Fruit fly (Drosophila melanogaster) whole organism, embryonic: Measurements from ENCODE around the gene CG15213.

ENCODE experiments used
- Abd-B ChIP-seq: fragments of 200-800 bp; sonication (Bioruptor generic); optimal IDR thresholded peaks from 2 replicates; lab custom pipeline; 2018; ENCODE audit warnings: missing biosample characterization, mild to moderate bottlenecking, missing genetic modification characterization, moderate library complexity
- BEAF-32 ChIP-seq: fragments of 200-800 bp; sonication (Bioruptor generic); optimal IDR thresholded peaks from 3 replicates; lab custom pipeline; 2017; ENCODE audit warnings: missing biosample characterization, missing genetic modification characterization, mild to moderate bottlenecking, moderate library complexity, missing genetic modification reagents
- CG1024 ChIP-seq: fragments of 200-800 bp; sonication (Bioruptor generic); IDR thresholded peaks from 2 replicates; pipeline ENCODE4 v1.3.6; 2022; ENCODE audit warnings: missing biosample characterization, missing genetic modification characterization
- CG10654 ChIP-seq: fragments of 200-800 bp; sonication (Bioruptor generic); optimal IDR thresholded peaks from 2 replicates; lab custom pipeline; 2016; ENCODE audit warnings: missing biosample characterization, missing genetic modification characterization
- CG1233 ChIP-seq: fragments of 200-800 bp; sonication (Bioruptor generic); optimal IDR thresholded peaks from 4 replicates; lab custom pipeline; 2018; ENCODE audit warnings: missing biosample characterization, mild to moderate bottlenecking, missing genetic modification characterization
- CG13123 ChIP-seq: fragments of 200-800 bp; sonication (Bioruptor generic); optimal IDR thresholded peaks from 2 replicates; lab custom pipeline; 2016; ENCODE audit warnings: missing biosample characterization, missing genetic modification characterization
- CG13287 ChIP-seq: fragments of 200-800 bp; sonication (Bioruptor generic); IDR thresholded peaks from 2 replicates; pipeline ENCODE4 v1.3.6; 2022; ENCODE audit warnings: missing biosample characterization, missing genetic modification characterization; ENCODE audit not compliant: partially characterized antibody
- CG14710 ChIP-seq: fragments of 200-800 bp; sonication (Bioruptor generic); optimal IDR thresholded peaks from 3 replicates; lab custom pipeline; 2019; ENCODE audit warnings: missing biosample characterization, mild to moderate bottlenecking, missing genetic modification characterization, moderate library complexity
- CG14860 ChIP-seq: fragments of 200-800 bp; sonication (Bioruptor generic); IDR thresholded peaks from 3 replicates; pipeline ENCODE4 v1.3.6; 2022; ENCODE audit warnings: missing biosample characterization, missing genetic modification characterization; ENCODE audit not compliant: partially characterized antibody
- CG15011 ChIP-seq: fragments of 200-800 bp; sonication (Bioruptor generic); optimal IDR thresholded peaks from 3 replicates; lab custom pipeline; 2018; ENCODE audit warnings: missing biosample characterization, mild to moderate bottlenecking, missing genetic modification characterization
- CG17359 ChIP-seq: fragments of 200-800 bp; sonication (Bioruptor generic); optimal IDR thresholded peaks from 3 replicates; lab custom pipeline; 2018; ENCODE audit warnings: missing biosample characterization, mild to moderate bottlenecking, missing genetic modification characterization, moderate library complexity
- CG2712 ChIP-seq: fragments of 200-800 bp; optimal IDR thresholded peaks from 3 replicates; lab custom pipeline; 2019; ENCODE audit warnings: missing biosample characterization, mild to moderate bottlenecking, missing genetic modification characterization, moderate library complexity
- CG34422 ChIP-seq: fragments of 200-800 bp; sonication (Bioruptor generic); IDR thresholded peaks from 3 replicates; pipeline ENCODE4 v1.3.6; 2022; ENCODE audit warnings: missing biosample characterization, missing genetic modification characterization
- CG42726 ChIP-seq: fragments of 200-800 bp; sonication (Bioruptor generic); IDR thresholded peaks from 2 replicates; pipeline ENCODE4 v1.3.6; 2022; ENCODE audit warnings: missing biosample characterization, missing genetic modification characterization; ENCODE audit not compliant: partially characterized antibody
- CG6175 ChIP-seq: fragments of 200-800 bp; sonication (Bioruptor generic); IDR thresholded peaks from 3 replicates; pipeline ENCODE4 v1.3.6; 2022; ENCODE audit warnings: missing biosample characterization, missing genetic modification characterization
- CG6272 ChIP-seq: fragments of 200-800 bp; sonication (Bioruptor generic); IDR thresholded peaks from 2 replicates; pipeline ENCODE4 v1.3.6; 2022; ENCODE audit warnings: missing biosample characterization, missing genetic modification characterization
- CG7928 ChIP-seq: fragments of 200-800 bp; sonication (Bioruptor generic); optimal IDR thresholded peaks from 2 replicates; lab custom pipeline; 2017; ENCODE audit warnings: missing biosample characterization, mild to moderate bottlenecking, missing genetic modification characterization
- CG8281 ChIP-seq: fragments of 200-800 bp; sonication (Bioruptor generic); optimal IDR thresholded peaks from 2 replicates; lab custom pipeline; 2018; ENCODE audit warnings: missing biosample characterization, mild to moderate bottlenecking, missing genetic modification characterization, moderate library complexity
- CG9817 ChIP-seq: fragments of 200-800 bp; sonication (Bioruptor generic); optimal IDR thresholded peaks from 2 replicates; lab custom pipeline; 2018; ENCODE audit warnings: missing biosample characterization, mild to moderate bottlenecking, missing genetic modification characterization, moderate library complexity
- CHES-1-like ChIP-seq: fragments of 200-800 bp; sonication (Bioruptor generic); optimal IDR thresholded peaks from 2 replicates; lab custom pipeline; 2016; ENCODE audit warnings: missing biosample characterization, missing genetic modification characterization
- D19A ChIP-seq: fragments of 200-800 bp; optimal IDR thresholded peaks from 3 replicates; lab custom pipeline; 2019; ENCODE audit warnings: missing biosample characterization, mild to moderate bottlenecking, missing genetic modification characterization, moderate library complexity
- E2f1 ChIP-seq: fragments of 200-800 bp; sonication (Bioruptor generic); IDR thresholded peaks from 2 replicates; pipeline ENCODE4 v1.3.6; 2022; ENCODE audit warnings: missing biosample characterization, missing genetic modification characterization
- ERR ChIP-seq: fragments of 200-800 bp; sonication (Bioruptor generic); optimal IDR thresholded peaks from 2 replicates; lab custom pipeline; 2016; ENCODE audit warnings: missing biosample characterization, missing genetic modification characterization
- Fer1 ChIP-seq: fragments of 200-800 bp; sonication (Bioruptor generic); optimal IDR thresholded peaks from 2 replicates; lab custom pipeline; 2017; ENCODE audit warnings: missing biosample characterization, mild to moderate bottlenecking, missing genetic modification characterization
- Hey ChIP-seq: fragments of 200-800 bp; sonication (Bioruptor generic); optimal IDR thresholded peaks from 3 replicates; lab custom pipeline; 2018; ENCODE audit warnings: missing biosample characterization, mild to moderate bottlenecking, missing genetic modification characterization
- HmgZ ChIP-seq: fragments of 200-800 bp; sonication (Bioruptor generic); optimal IDR thresholded peaks from 2 replicates; lab custom pipeline; 2018; ENCODE audit warnings: missing biosample characterization, mild to moderate bottlenecking, missing genetic modification characterization
- Lpt ChIP-seq: fragments of >200 bp; optimal IDR thresholded peaks from 2 replicates; lab custom pipeline; 2018; ENCODE audit warnings: missing biosample characterization, missing genetic modification characterization
- Meics ChIP-seq: fragments of 200-800 bp; sonication (Bioruptor generic); optimal IDR thresholded peaks from 2 replicates; lab custom pipeline; 2017; ENCODE audit warnings: missing biosample characterization, mild to moderate bottlenecking, missing genetic modification characterization
- NC2β ChIP-seq: fragments of 200-800 bp; sonication (Bioruptor generic); optimal IDR thresholded peaks from 2 replicates; lab custom pipeline; 2016; ENCODE audit warnings: missing biosample characterization, missing genetic modification characterization
- Opbp ChIP-seq: fragments of 200-800 bp; sonication (Bioruptor generic); IDR thresholded peaks from 3 replicates; pipeline ENCODE4 v1.3.6; 2022; ENCODE audit warnings: missing biosample characterization, missing genetic modification characterization; ENCODE audit not compliant: partially characterized antibody
- Pdp1 ChIP-seq, 2 experiments: fragments of 200-800 bp; sonication (Bioruptor generic); optimal IDR thresholded peaks; 3 replicates each; lab custom pipeline; 2016; ENCODE audit warnings: missing biosample characterization in 2 of 2, missing genetic modification characterization in 2 of 2, mild to moderate bottlenecking in 1 of 2, moderate library complexity in 1 of 2
- bowl ChIP-seq: fragments of 200-800 bp; sonication (Bioruptor generic); IDR thresholded peaks from 2 replicates; pipeline ENCODE4 v1.3.6; 2022; ENCODE audit warnings: missing biosample characterization, missing genetic modification characterization
- corto ChIP-seq: fragments of 200-800 bp; sonication (Bioruptor generic); optimal IDR thresholded peaks from 2 replicates; lab custom pipeline; 2016; ENCODE audit warnings: missing biosample characterization, mild to moderate bottlenecking, missing genetic modification characterization, moderate library complexity
- da ChIP-seq: fragments of 200-800 bp; sonication (Bioruptor generic); optimal IDR thresholded peaks from 2 replicates; lab custom pipeline; 2016; ENCODE audit warnings: missing biosample characterization, missing genetic modification characterization
- dimm ChIP-seq: fragments of 200-800 bp; sonication (Bioruptor generic); IDR thresholded peaks from 2 replicates; pipeline ENCODE4 v1.3.6; 2022; ENCODE audit warnings: missing biosample characterization, missing genetic modification characterization
- ems ChIP-seq: fragments of 200-800 bp; sonication (Bioruptor generic); optimal IDR thresholded peaks from 3 replicates; lab custom pipeline; 2016; ENCODE audit warnings: missing biosample characterization, missing genetic modification characterization
- en ChIP-seq: fragments of 200-800 bp; sonication (Bioruptor generic); optimal IDR thresholded peaks from 2 replicates; lab custom pipeline; 2016; ENCODE audit warnings: missing biosample characterization, missing genetic modification characterization
- fu2 ChIP-seq: fragments of 200-800 bp; sonication (Bioruptor generic); optimal IDR thresholded peaks from 2 replicates; lab custom pipeline; 2016; ENCODE audit warnings: missing biosample characterization, missing genetic modification characterization
- lilli ChIP-seq: fragments of 200-800 bp; sonication (Bioruptor generic); optimal IDR thresholded peaks from 3 replicates; lab custom pipeline; 2016; ENCODE audit warnings: missing biosample characterization, missing genetic modification characterization
- lola ChIP-seq, 3 experiments: fragments of >200 bp in 2 of 3; fragments of 200-800 bp in 1 of 3; sonication (Bioruptor generic) in 1 of 3; optimal IDR thresholded peaks; 2 replicates each; lab custom pipeline; 2017 to 2019; ENCODE audit warnings: missing biosample characterization in 3 of 3, missing genetic modification characterization in 3 of 3, mild to moderate bottlenecking in 1 of 3, moderate library complexity in 1 of 3
- pan ChIP-seq, 4 experiments: fragments of >200 bp in 3 of 4; fragments of 200-800 bp in 1 of 4; sonication (Bioruptor generic) in 1 of 4; optimal IDR thresholded peaks in 3 of 4; IDR thresholded peaks in 1 of 4; 2 replicates each; pipeline versions ENCODE4 v1.3.6 to Lab custom; 2017 to 2022; ENCODE audit warnings: missing biosample characterization in 2 of 4, missing genetic modification characterization in 2 of 4, mixed read lengths in 1 of 4
- sc ChIP-seq, 3 experiments: fragments of >200 bp in 2 of 3; fragments of 200-800 bp in 1 of 3; sonication (Bioruptor generic) in 1 of 3; optimal IDR thresholded peaks; 2 replicates in 2 of 3; 3 replicates in 1 of 3; lab custom pipeline; 2017; ENCODE audit warnings: mild to moderate bottlenecking in 1 of 3, missing biosample characterization in 1 of 3, missing genetic modification characterization in 1 of 3, missing genetic modification reagents in 1 of 3
- scrt ChIP-seq: fragments of 200-800 bp; sonication (Bioruptor generic); optimal IDR thresholded peaks from 2 replicates; lab custom pipeline; 2018; ENCODE audit warnings: missing biosample characterization, mild to moderate bottlenecking, missing genetic modification characterization, moderate library complexity
- sens-2 ChIP-seq: fragments of 200-800 bp; sonication (Bioruptor generic); IDR thresholded peaks from 2 replicates; pipeline ENCODE4 v1.3.6; 2022; ENCODE audit warnings: missing biosample characterization, missing genetic modification characterization
- sisA ChIP-seq: fragments of 200-800 bp; sonication (Bioruptor generic); IDR thresholded peaks from 2 replicates; pipeline ENCODE4 v1.3.6; 2022; ENCODE audit warnings: missing biosample characterization, missing genetic modification characterization
- stc ChIP-seq: fragments of 200-800 bp; sonication (Bioruptor generic); IDR thresholded peaks from 2 replicates; pipeline ENCODE4 v1.3.6; 2022; ENCODE audit warnings: missing biosample characterization, missing genetic modification characterization
- stwl ChIP-seq: fragments of 200-800 bp; sonication (Bioruptor generic); optimal IDR thresholded peaks from 3 replicates; lab custom pipeline; 2018; ENCODE audit warnings: missing biosample characterization, mild to moderate bottlenecking, missing genetic modification characterization, moderate library complexity
- tio ChIP-seq: fragments of 200-800 bp; sonication (Bioruptor generic); optimal IDR thresholded peaks from 2 replicates; lab custom pipeline; 2017; ENCODE audit warnings: missing biosample characterization, missing genetic modification characterization, inconsistent platforms
- toy ChIP-seq: fragments of 200-800 bp; sonication (Bioruptor generic); IDR thresholded peaks from 2 replicates; pipeline ENCODE4 v1.3.6; 2022; ENCODE audit warnings: missing biosample characterization, missing genetic modification characterization

The CG15213 gene

DNA sequence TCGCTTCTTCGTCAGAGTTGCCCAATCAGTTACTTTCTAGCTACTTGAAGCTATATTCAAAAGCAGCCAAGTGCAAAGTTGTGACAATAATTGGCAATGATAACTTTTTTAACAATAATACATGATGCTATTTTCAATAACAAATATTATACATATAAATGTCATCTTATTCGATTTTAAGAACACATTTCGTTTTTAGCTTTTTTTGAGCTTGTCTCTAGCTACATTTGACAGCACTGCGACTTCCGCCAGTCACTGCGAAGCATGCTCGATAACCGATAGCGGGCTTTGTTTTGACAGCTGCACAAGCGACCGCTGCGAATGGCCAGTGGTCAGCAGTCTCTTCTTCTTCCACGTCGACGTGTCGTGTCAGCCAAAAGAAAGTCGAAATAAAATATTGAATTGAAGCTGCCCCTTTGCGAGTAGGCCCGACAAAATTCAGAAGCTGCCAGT, 19.4 kb upstream of the CG15213 start, which contains the start of the genes Gen and Srp54k (continued):
- peak; percentile 66 for TF ChIP-seq CHES-1-like
- no peak for TF ChIP-seq CG10654 (GFP tag; lab: Kevin White, UChicago)
- peak; percentile 14; the same call in 1 of the 2 replicates for TF ChIP-seq CG6272 (GFP tag; lab: Robert Waterston, UW)
- no peak for TF ChIP-seq Fer1 (GFP tag; lab: Kevin White, UChicago)
- TF ChIP-seq corto: no peak
- peak; percentile 51 for TF ChIP-seq CG9817
- no peak for TF ChIP-seq bowl
- peak; percentile 77 for TF ChIP-seq da (GFP tag; lab: Kevin White, UChicago)
- TF ChIP-seq CG34422 (GFP tag; lab: Robert Waterston, UW): peak; percentile 64; the same call in 2 of the 3 replicates
- no peak for TF ChIP-seq Lpt (GFP tag; lab: Kevin White, UChicago)
- TF ChIP-seq CG13287 (GFP tag; lab: Robert Waterston, UW): peak; percentile 44; the same call in 1 of the 2 replicates
- peak in 1 of 3 experiments; percentile 34 for TF ChIP-seq lola (GFP tag; optimal IDR thresholded peaks at IDR 0.05; lab: Kevin White, UChicago)
- TF ChIP-seq HmgZ (tag; lab: Kevin White, UChicago): peak; percentile 66
- peak; percentile 62 for TF ChIP-seq Opbp
- no peak for TF ChIP-seq CG1024 (GFP tag; lab: Robert Waterston, UW)
- TF ChIP-seq scrt: peak; percentile 4
- TF ChIP-seq D19A (tag; lab: Kevin White, UChicago): no peak
- TF ChIP-seq ems: peak; percentile 24
- no peak for TF ChIP-seq Pdp1 (GFP tag; optimal IDR thresholded peaks at IDR 0.05; lab: Kevin White, UChicago)
- peak; percentile 69 for TF ChIP-seq stwl (tag; lab: Kevin White, UChicago)
- no peak for TF ChIP-seq en
- TF ChIP-seq lilli: no peak
- no peak for TF ChIP-seq pan (optimal IDR thresholded peaks at IDR 0.05; lab: Kevin White, UChicago)
- peak in 1 of 2 experiments; percentile 22 for TF ChIP-seq pan (GFP tag; optimal IDR thresholded peaks at IDR 0.05 in 1 of 2, IDR thresholded peaks at IDR 0.05 in 1 of 2)
- TF ChIP-seq NC2β (GFP tag; lab: Kevin White, UChicago): peak; percentile 56
- peak; percentile 4 for TF ChIP-seq ERR (GFP tag; lab: Kevin White, UChicago)
- TF ChIP-seq CG42726 (GFP tag; lab: Robert Waterston, UW): peak; percentile 8; the same call in 1 of the 2 replicates
- TF ChIP-seq CG1233: no peak
- no peak for TF ChIP-seq CG15011
- peak; percentile 48 for TF ChIP-seq CG14710
- no peak for TF ChIP-seq sc (optimal IDR thresholded peaks at IDR 0.05; lab: Kevin White, UChicago)
- peak; percentile 16 for TF ChIP-seq sc (GFP tag; optimal IDR thresholded peaks at IDR 0.05; lab: Kevin White, UChicago)
- TF ChIP-seq sisA (GFP tag; lab: Robert Waterston, UW): no peak
- no peak for TF ChIP-seq CG14860
- TF ChIP-seq CG8281 (tag; lab: Kevin White, UChicago): no peak
- TF ChIP-seq stc (GFP tag; lab: Robert Waterston, UW): no peak
- peak; percentile 29 for TF ChIP-seq Meics (GFP tag; lab: Kevin White, UChicago)
- no peak for TF ChIP-seq tio (GFP tag; lab: Kevin White, UChicago)
- TF ChIP-seq CG6175 (GFP tag; lab: Robert Waterston, UW): no peak
- TF ChIP-seq fu2: no peak
- no peak for TF ChIP-seq CG17359
- TF ChIP-seq CG13123 (GFP tag; lab: Kevin White, UChicago): no peak
- TF ChIP-seq E2f1 (GFP tag; lab: Robert Waterston, UW): 0 out of 2 replicates have a peak, but pooled peaks have one; percentile 9
- TF ChIP-seq toy (GFP tag; lab: Robert Waterston, UW): no peak
- peak; percentile 46 for TF ChIP-seq BEAF-32
- no peak for TF ChIP-seq CG7928 (GFP tag; lab: Kevin White, UChicago)
- TF ChIP-seq CG2712 (tag; lab: Kevin White, UChicago): no peak
- no peak for TF ChIP-seq Hey (tag; lab: Kevin White, UChicago)
- peak; percentile 20 for TF ChIP-seq Abd-B (GFP tag; lab: Kevin White, UChicago)
- 0 out of 2 replicates have a peak, but pooled peaks have one; percentile 25 for TF ChIP-seq sens-2 (GFP tag; lab: Robert Waterston, UW)
- no peak for TF ChIP-seq dimm
